Worm (Caenorhabditis elegans) whole organism, young adult: ENCODE results near the gene F56H9.8.

ENCODE experiments used
- B0035.1 ChIP-seq: sonication (generic microtip); optimal IDR thresholded peaks from 2 replicates; lab custom pipeline; 2016; ENCODE audit warnings: missing genetic modification characterization, mild to moderate bottlenecking, missing compliant biosample characterization, missing genotype, missing genetic modification reagents
- B0261.1 ChIP-seq: sonication (generic microtip); optimal IDR thresholded peaks from 2 replicates; lab custom pipeline; 2016; ENCODE audit warnings: mild to moderate bottlenecking, missing genetic modification characterization, moderate library complexity, missing compliant biosample characterization
- B0336.3 ChIP-seq: fragments of 200-800 bp; sonication (Bioruptor generic); IDR thresholded peaks from 2 replicates; pipeline ENCODE4 v1.3.6; 2022; ENCODE audit warnings: missing genetic modification characterization, missing compliant biosample characterization
- C06A6.2 ChIP-seq: fragments of 200-800 bp; sonication (Bioruptor generic); conservative IDR thresholded peaks from 2 replicates; pipeline ENCODE4 v1.3.6; 2022; ENCODE audit warnings: missing genetic modification characterization, missing compliant biosample characterization
- C17E4.6 ChIP-seq: fragments of 200-800 bp; sonication (Bioruptor generic); IDR thresholded peaks from 2 replicates; pipeline ENCODE4 v1.3.6; 2022; ENCODE audit warnings: missing genetic modification reagents, missing genetic modification characterization, missing compliant biosample characterization
- D2030.7 ChIP-seq: fragments of 200-800 bp; sonication (Bioruptor generic); IDR thresholded peaks from 2 replicates; pipeline ENCODE4 v1.3.6; 2022; ENCODE audit warnings: missing genetic modification reagents, missing genetic modification characterization, missing compliant biosample characterization
- F23B12.7 ChIP-seq: sonication (generic microtip); optimal IDR thresholded peaks from 2 replicates; lab custom pipeline; 2017; ENCODE audit warnings: missing genetic modification characterization, mild to moderate bottlenecking, missing compliant biosample characterization, antibody characterized with exemption, moderate library complexity; ENCODE audit not compliant: insufficient read depth
- K12H6.12 ChIP-seq: fragments of 200-800 bp; sonication (Bioruptor generic); optimal IDR thresholded peaks from 2 replicates; lab custom pipeline; 2018; ENCODE audit warnings: mild to moderate bottlenecking, missing genetic modification characterization, missing compliant biosample characterization
- T07F8.4 ChIP-seq: sonication (generic microtip); optimal IDR thresholded peaks from 2 replicates; lab custom pipeline; 2016; ENCODE audit warnings: mild to moderate bottlenecking, missing genetic modification characterization, moderate library complexity, missing compliant biosample characterization
- ZK185.1 ChIP-seq: sonication (generic microtip); optimal IDR thresholded peaks from 2 replicates; lab custom pipeline; 2016; ENCODE audit warnings: mild to moderate bottlenecking, missing genetic modification characterization, missing compliant biosample characterization; ENCODE audit not compliant: poor library complexity, severe bottlenecking
- akir-1 ChIP-seq: fragments of 200-800 bp; sonication (Bioruptor generic); optimal IDR thresholded peaks from 2 replicates; lab custom pipeline; 2018; ENCODE audit warnings: mild to moderate bottlenecking, missing genetic modification characterization, moderate library complexity, missing compliant biosample characterization
- aptf-2 ChIP-seq: fragments of 200-800 bp; sonication (Bioruptor generic); conservative IDR thresholded peaks from 2 replicates; pipeline ENCODE4 v1.3.6; 2022; ENCODE audit warnings: missing genetic modification reagents, missing genetic modification characterization, missing compliant biosample characterization
- bed-1 ChIP-seq: fragments of 200-800 bp; sonication (Bioruptor generic); IDR thresholded peaks from 2 replicates; pipeline ENCODE4 v1.3.6; 2022; ENCODE audit warnings: missing genetic modification reagents, missing genetic modification characterization, missing compliant biosample characterization
- cebp-1 ChIP-seq, 2 experiments: fragments of 200-800 bp in 1 of 2; sonication (Bioruptor generic) in 1 of 2; sonication (generic microtip) in 1 of 2; IDR thresholded peaks in 1 of 2; optimal IDR thresholded peaks in 1 of 2; 2 replicates each; pipeline versions ENCODE4 v1.3.6 to Lab custom; 2017 to 2022; ENCODE audit warnings: missing compliant biosample characterization in 2 of 2, missing genetic modification characterization in 2 of 2, mild to moderate bottlenecking in 1 of 2, missing genetic modification reagents in 1 of 2, moderate library complexity in 1 of 2
- ceh-100 ChIP-seq: fragments of 200-800 bp; sonication (Bioruptor generic); IDR thresholded peaks from 2 replicates; pipeline ENCODE4 v1.3.6; 2022; ENCODE audit warnings: missing genetic modification reagents, missing genetic modification characterization, missing compliant biosample characterization
- ceh-27 ChIP-seq: fragments of 200-800 bp; sonication (Bioruptor generic); optimal IDR thresholded peaks from 2 replicates; lab custom pipeline; 2018; ENCODE audit warnings: mild to moderate bottlenecking, missing genetic modification characterization, moderate library complexity, missing compliant biosample characterization
- chd-7 ChIP-seq: sonication (generic microtip); optimal IDR thresholded peaks from 2 replicates; lab custom pipeline; 2016; ENCODE audit warnings: mild to moderate bottlenecking, missing genetic modification characterization, moderate library complexity, missing compliant biosample characterization
- dox-1 ChIP-seq: fragments of 200-800 bp; sonication (Bioruptor generic); IDR thresholded peaks from 2 replicates; pipeline ENCODE4 v1.3.6; 2022; ENCODE audit warnings: missing genetic modification reagents, missing genetic modification characterization, missing compliant biosample characterization
- dpff-1 ChIP-seq: sonication (generic microtip); optimal IDR thresholded peaks from 2 replicates; lab custom pipeline; 2017; ENCODE audit warnings: mild to moderate bottlenecking, missing genetic modification characterization, missing compliant biosample characterization
- efl-1 ChIP-seq: fragments of 150-350 bp; optimal IDR thresholded peaks from 2 replicates; lab custom pipeline; 2014; ENCODE audit warnings: missing biosample characterization, missing genetic modification reagents, missing genetic modification characterization
- egl-44 ChIP-seq: fragments of 200-800 bp; sonication (Bioruptor generic); IDR thresholded peaks from 2 replicates; pipeline ENCODE4 v1.3.6; 2022; ENCODE audit warnings: missing genetic modification reagents, missing genetic modification characterization, missing compliant biosample characterization
- egrh-3 ChIP-seq: fragments of 200-800 bp; sonication (Bioruptor generic); IDR thresholded peaks from 2 replicates; pipeline ENCODE4 v1.3.6; 2022; ENCODE audit warnings: missing genetic modification reagents, missing genetic modification characterization, missing compliant biosample characterization
- ekl-4 ChIP-seq: fragments of 200-800 bp; sonication (Bioruptor generic); IDR thresholded peaks from 2 replicates; pipeline ENCODE4 v1.3.6; 2022; ENCODE audit warnings: missing genetic modification reagents, missing genetic modification characterization, missing compliant biosample characterization
- hsf-1 ChIP-seq: fragments of 200-800 bp; sonication (Bioruptor generic); IDR thresholded peaks from 2 replicates; pipeline ENCODE4 v1.3.6; 2022; ENCODE audit warnings: missing genetic modification reagents, missing genetic modification characterization, missing compliant biosample characterization
- let-607 ChIP-seq, 2 experiments: fragments of 200-800 bp in 1 of 2; sonication (Bioruptor generic) in 1 of 2; sonication (generic microtip) in 1 of 2; optimal IDR thresholded peaks; 2 replicates each; lab custom pipeline; 2016 to 2018; ENCODE audit warnings: mild to moderate bottlenecking in 2 of 2, missing compliant biosample characterization in 2 of 2, missing genetic modification characterization in 2 of 2, moderate library complexity in 2 of 2, missing genotype in 1 of 2
- lin-54 ChIP-seq: fragments of 200-800 bp; sonication (Bioruptor generic); optimal IDR thresholded peaks from 2 replicates; lab custom pipeline; 2018; ENCODE audit warnings: mild to moderate bottlenecking, missing genetic modification characterization, missing compliant biosample characterization
- lsl-1 ChIP-seq: fragments of 200-800 bp; sonication (Bioruptor generic); optimal IDR thresholded peaks from 2 replicates; lab custom pipeline; 2018; ENCODE audit warnings: mild to moderate bottlenecking, missing genetic modification characterization, moderate library complexity, missing compliant biosample characterization
- madf-6 ChIP-seq: fragments of 200-800 bp; sonication (Bioruptor generic); IDR thresholded peaks from 2 replicates; pipeline ENCODE4 v1.3.6; 2022; ENCODE audit warnings: missing genetic modification reagents, missing genetic modification characterization, missing compliant biosample characterization
- madf-8 ChIP-seq: fragments of 200-800 bp; sonication (Bioruptor generic); conservative IDR thresholded peaks from 2 replicates; pipeline ENCODE4 v1.3.6; 2022; ENCODE audit warnings: missing genetic modification reagents, missing genetic modification characterization, missing compliant biosample characterization
- mcd-1 ChIP-seq: fragments of 200-800 bp; sonication (Bioruptor generic); IDR thresholded peaks from 2 replicates; pipeline ENCODE4 v1.3.6; 2022; ENCODE audit warnings: missing genetic modification reagents, missing genetic modification characterization, missing compliant biosample characterization
- mes-4 ChIP-seq: sonication (generic microtip); optimal IDR thresholded peaks from 2 replicates; lab custom pipeline; 2016; ENCODE audit warnings: missing genotype, missing genetic modification characterization, missing compliant biosample characterization
- mxl-1 ChIP-seq: sonication (generic microtip); optimal IDR thresholded peaks from 2 replicates; lab custom pipeline; 2016; ENCODE audit warnings: missing genetic modification characterization, missing compliant biosample characterization
- nfya-2 ChIP-seq: fragments of 200-800 bp; sonication (Bioruptor generic); IDR thresholded peaks from 2 replicates; pipeline ENCODE4 v1.3.6; 2022; ENCODE audit warnings: missing genetic modification reagents, missing genetic modification characterization, missing compliant biosample characterization
- nfyb-1 ChIP-seq: fragments of 200-800 bp; sonication (Bioruptor generic); IDR thresholded peaks from 2 replicates; pipeline ENCODE4 v1.3.6; 2022; ENCODE audit warnings: missing genetic modification reagents, missing genetic modification characterization, missing compliant biosample characterization
- nhr-27 ChIP-seq: fragments of 200-800 bp; sonication (Bioruptor generic); optimal IDR thresholded peaks from 2 replicates; lab custom pipeline; 2018; ENCODE audit warnings: mild to moderate bottlenecking, missing genetic modification characterization, moderate library complexity, missing compliant biosample characterization
- nhr-80 ChIP-seq: sonication (generic microtip); optimal IDR thresholded peaks from 2 replicates; lab custom pipeline; 2016; ENCODE audit warnings: missing genetic modification characterization, missing compliant biosample characterization
- pha-4 ChIP-seq: fragments of 150-350 bp; sonication (generic microtip); optimal IDR thresholded peaks from 2 replicates; lab custom pipeline; 2014; ENCODE audit warnings: missing biosample characterization, missing genetic modification reagents, missing genetic modification characterization
- repo-1 ChIP-seq: sonication (generic microtip); optimal IDR thresholded peaks from 2 replicates; lab custom pipeline; 2017; ENCODE audit warnings: mild to moderate bottlenecking, missing genetic modification characterization, missing compliant biosample characterization
- sea-2 ChIP-seq: fragments of 200-800 bp; sonication (Bioruptor generic); IDR thresholded peaks from 2 replicates; pipeline ENCODE4 v1.3.6; 2022; ENCODE audit warnings: missing genetic modification characterization, missing compliant biosample characterization
- snpc-1.3 ChIP-seq: sonication (generic microtip); optimal IDR thresholded peaks from 2 replicates; lab custom pipeline; 2017; ENCODE audit warnings: missing genetic modification characterization, mild to moderate bottlenecking, missing compliant biosample characterization, antibody characterized with exemption, moderate library complexity, missing genotype, missing genetic modification reagents; ENCODE audit not compliant: insufficient read depth
- snpc-3.4 ChIP-seq: sonication (generic microtip); optimal IDR thresholded peaks from 2 replicates; lab custom pipeline; 2017; ENCODE audit warnings: missing genetic modification characterization, mild to moderate bottlenecking, missing compliant biosample characterization, antibody characterized with exemption, moderate library complexity, missing genotype, missing genetic modification reagents
- tbp1 ChIP-seq: fragments of 200-800 bp; sonication (Bioruptor generic); optimal IDR thresholded peaks from 2 replicates; lab custom pipeline; 2018; ENCODE audit warnings: mild to moderate bottlenecking, missing genetic modification characterization, missing compliant biosample characterization
- unc-130 ChIP-seq: sonication (generic microtip); optimal IDR thresholded peaks from 2 replicates; lab custom pipeline; 2016; ENCODE audit warnings: missing genetic modification reagents, missing genetic modification characterization, missing compliant biosample characterization
- zim-3 ChIP-seq: sonication (generic microtip); optimal IDR thresholded peaks from 2 replicates; lab custom pipeline; 2017; ENCODE audit warnings: mild to moderate bottlenecking, missing genetic modification characterization, moderate library complexity, missing compliant biosample characterization
- ztf-18 ChIP-seq: sonication (generic microtip); optimal IDR thresholded peaks from 2 replicates; lab custom pipeline; 2016; ENCODE audit warnings: missing genotype, mild to moderate bottlenecking, missing genetic modification characterization, missing compliant biosample characterization
- ztf-25 ChIP-seq: fragments of 200-800 bp; sonication (Bioruptor generic); IDR thresholded peaks from 2 replicates; pipeline ENCODE4 v1.3.6; 2022; ENCODE audit warnings: missing genetic modification reagents, missing genetic modification characterization, missing compliant biosample characterization
- ztf-6 ChIP-seq: fragments of 200-800 bp; sonication (Bioruptor generic); IDR thresholded peaks from 2 replicates; pipeline ENCODE4 v1.3.6; 2022; ENCODE audit warnings: missing genetic modification reagents, missing genetic modification characterization, missing compliant biosample characterization

F56H9.8 gene

ce11 chrV:12596795-12597194 lies 47.8 kb upstream of the F56H9.8 start (continued):
- TF ChIP-seq unc-130 (peak; percentile 2), mes-4 (tag; lab: Kevin White, UChicago) (peak; percentile 52), let-607 (tag; optimal IDR thresholded peaks at IDR 0.05; lab: Kevin White, UChicago) (peak; percentile 6 to 48), pha-4 (tag; lab: Kevin White, UChicago) (no peak), B0261.1 (tag; lab: Kevin White, UChicago) (peak; percentile 74), snpc-3.4 (peak; percentile 53), hsf-1 (GFP tag; lab: Robert Waterston, UW) (0 out of 2 replicates have a peak, but pooled peaks have one; percentile 35), B0035.1 (tag; lab: Kevin White, UChicago) (peak; percentile 68), ztf-25 (GFP tag; lab: Robert Waterston, UW) (0 out of 2 replicates have a peak, but pooled peaks have one; percentile 15), cebp-1 (GFP tag; IDR thresholded peaks at IDR 0.05; lab: Robert Waterston, UW) (no peak), cebp-1 (tag; optimal IDR thresholded peaks at IDR 0.05; lab: Kevin White, UChicago) (peak; percentile 58), aptf-2 (GFP tag; lab: Robert Waterston, UW) (no peak), ceh-27 (peak; percentile 22), snpc-1.3 (tag; lab: Kevin White, UChicago) (peak; percentile 55), C17E4.6 (GFP tag; lab: Robert Waterston, UW) (no peak), sea-2 (no peak), lin-54 (GFP tag; lab: Kevin White, UChicago) (peak; percentile 61), ZK185.1 (tag; lab: Kevin White, UChicago) (peak; percentile 84), K12H6.12 (peak; percentile 55), tbp1 (GFP tag; lab: Kevin White, UChicago) (peak; percentile 89), repo-1 (tag; lab: Kevin White, UChicago) (peak; percentile 73), bed-1 (GFP tag; lab: Robert Waterston, UW) (no peak), nhr-80 (tag; lab: Kevin White, UChicago) (peak; percentile 44), D2030.7 (GFP tag; lab: Robert Waterston, UW) (peak; percentile 35; the same call in 1 of the 2 replicates), nhr-27 (no peak), akir-1 (GFP tag; lab: Kevin White, UChicago) (no peak), madf-6 (GFP tag; lab: Robert Waterston, UW) (peak; percentile 61; the same call in 1 of the 2 replicates), F23B12.7 (peak; percentile 74), egrh-3 (GFP tag; lab: Robert Waterston, UW) (no peak), nfyb-1 (GFP tag; lab: Robert Waterston, UW) (peak; percentile 75; the same call in 1 of the 2 replicates), ztf-6 (GFP tag; lab: Robert Waterston, UW) (no peak), zim-3 (tag; lab: Kevin White, UChicago) (no peak), T07F8.4 (tag; lab: Kevin White, UChicago) (peak; percentile 56), mcd-1 (GFP tag; lab: Robert Waterston, UW) (peak; percentile 50), egl-44 (GFP tag; lab: Robert Waterston, UW) (peak; percentile 49; the same call in 1 of the 2 replicates), dox-1 (GFP tag; lab: Robert Waterston, UW) (peak; percentile 78), B0336.3 (GFP tag; lab: Robert Waterston, UW) (peak; percentile 74), nfya-2 (GFP tag; lab: Robert Waterston, UW) (no peak), mxl-1 (tag; lab: Kevin White, UChicago) (peak; percentile 50), ekl-4 (0 out of 2 replicates have a peak, but pooled peaks have one; percentile 43), ceh-100 (no peak), C06A6.2 (GFP tag; lab: Robert Waterston, UW) (peak; percentile 43; the same call in 1 of the 2 replicates), dpff-1 (tag; lab: Kevin White, UChicago) (no peak), efl-1 (GFP tag; lab: Kevin White, UChicago) (no peak), ztf-18 (peak; percentile 71), chd-7 (tag; lab: Kevin White, UChicago) (peak; percentile 48), lsl-1 (peak; percentile 27), madf-8 (GFP tag; lab: Robert Waterston, UW) (no peak)
